Worm (Caenorhabditis elegans) whole organism, late embryonic: ENCODE results near the gene zyg-1.
A peak's percentile ranks its signal among the peaks of the same experiment; 100 is the strongest.

Experiments used
- C08G9.2 ChIP-seq: sonication (generic microtip); optimal IDR thresholded peaks from 2 replicates; lab custom pipeline; 2016; ENCODE audit warnings: mild to moderate bottlenecking, missing genetic modification characterization, moderate library complexity, missing compliant biosample characterization
- C38D4.7 ChIP-seq: fragments of 200-800 bp; sonication (Bioruptor generic); optimal IDR thresholded peaks from 2 replicates; lab custom pipeline; 2018; ENCODE audit warnings: mild to moderate bottlenecking, missing genetic modification characterization, moderate library complexity, missing compliant biosample characterization
- F13H6.1 ChIP-seq: sonication (generic microtip); optimal IDR thresholded peaks from 2 replicates; lab custom pipeline; 2016; ENCODE audit warnings: missing genetic modification characterization, missing compliant biosample characterization
- ahr-1 ChIP-seq: sonication (generic microtip); optimal IDR thresholded peaks from 2 replicates; lab custom pipeline; 2016; ENCODE audit warnings: missing genetic modification characterization, missing compliant biosample characterization
- ama-1 ChIP-seq: fragments of 150-350 bp; optimal IDR thresholded peaks from 2 replicates; lab custom pipeline; 2014
- ceh-14 ChIP-seq: sonication (generic microtip); optimal IDR thresholded peaks from 2 replicates; lab custom pipeline; 2016; ENCODE audit warnings: missing genotype, missing genetic modification characterization, missing compliant biosample characterization
- ceh-18 ChIP-seq: sonication (generic microtip); optimal IDR thresholded peaks from 2 replicates; lab custom pipeline; 2016; ENCODE audit warnings: missing genetic modification characterization, missing compliant biosample characterization
- ceh-19 ChIP-seq: fragments of 200-800 bp; sonication (Bioruptor generic); optimal IDR thresholded peaks from 2 replicates; lab custom pipeline; 2018; ENCODE audit warnings: mild to moderate bottlenecking, missing genetic modification characterization, missing compliant biosample characterization
- ceh-2 ChIP-seq: sonication (generic microtip); optimal IDR thresholded peaks from 2 replicates; lab custom pipeline; 2016; ENCODE audit warnings: missing genotype, missing genetic modification characterization, missing compliant biosample characterization
- ceh-30 ChIP-seq: fragments of 150-350 bp; optimal IDR thresholded peaks from 2 replicates; lab custom pipeline; 2014; ENCODE audit warnings: missing biosample characterization, missing genetic modification characterization
- ceh-45 ChIP-seq: fragments of 200-800 bp; sonication (Bioruptor generic); IDR thresholded peaks from 2 replicates; pipeline ENCODE4 v1.3.6; 2022; ENCODE audit warnings: missing genetic modification reagents, missing genetic modification characterization, missing compliant biosample characterization
- ceh-6 ChIP-seq: fragments of 200-800 bp; sonication (Bioruptor generic); optimal IDR thresholded peaks from 2 replicates; lab custom pipeline; 2018; ENCODE audit warnings: mild to moderate bottlenecking, missing genetic modification characterization, missing compliant biosample characterization
- ceh-9 ChIP-seq: sonication (generic microtip); optimal IDR thresholded peaks from 2 replicates; lab custom pipeline; 2016; ENCODE audit warnings: mild to moderate bottlenecking, missing genetic modification characterization, inconsistent platforms, missing compliant biosample characterization
- dmd-4 ChIP-seq: sonication (generic microtip); optimal IDR thresholded peaks from 2 replicates; lab custom pipeline; 2016; ENCODE audit warnings: borderline replicate concordance, missing genetic modification characterization, missing compliant biosample characterization
- dve-1 ChIP-seq: sonication (generic microtip); optimal IDR thresholded peaks from 2 replicates; lab custom pipeline; 2017; ENCODE audit warnings: antibody characterized with exemption, mild to moderate bottlenecking, missing genetic modification characterization, missing compliant biosample characterization
- elt-2 ChIP-seq: sonication (generic microtip); optimal IDR thresholded peaks from 2 replicates; lab custom pipeline; 2016; ENCODE audit warnings: missing genetic modification reagents, missing genetic modification characterization, missing compliant biosample characterization
- elt-4 ChIP-seq: sonication (generic microtip); optimal IDR thresholded peaks from 2 replicates; lab custom pipeline; 2016; ENCODE audit warnings: missing genetic modification characterization, missing compliant biosample characterization
- ets-4 ChIP-seq: sonication (generic microtip); optimal IDR thresholded peaks from 2 replicates; lab custom pipeline; 2016; ENCODE audit warnings: missing genetic modification characterization, missing compliant biosample characterization
- eyg-1 ChIP-seq: sonication (generic microtip); optimal IDR thresholded peaks from 2 replicates; lab custom pipeline; 2016; ENCODE audit warnings: missing genotype, missing genetic modification characterization, missing compliant biosample characterization
- gmeb-2 ChIP-seq: sonication (generic microtip); optimal IDR thresholded peaks from 2 replicates; lab custom pipeline; 2016; ENCODE audit warnings: missing genetic modification characterization, inconsistent platforms, missing compliant biosample characterization
- hlh-13 ChIP-seq: fragments of 200-800 bp; sonication (Bioruptor generic); optimal IDR thresholded peaks from 2 replicates; lab custom pipeline; 2018; ENCODE audit warnings: mild to moderate bottlenecking, missing genetic modification characterization, missing compliant biosample characterization
- hlh-15 ChIP-seq: sonication (generic microtip); optimal IDR thresholded peaks from 2 replicates; lab custom pipeline; 2016; ENCODE audit warnings: missing genetic modification characterization, missing compliant biosample characterization
- hlh-30 ChIP-seq: sonication (generic microtip); optimal IDR thresholded peaks from 2 replicates; lab custom pipeline; 2017; ENCODE audit warnings: antibody characterized with exemption, missing genetic modification characterization, missing compliant biosample characterization; ENCODE audit not compliant: insufficient read depth
- hlh-8 ChIP-seq: sonication (generic microtip); optimal IDR thresholded peaks from 2 replicates; lab custom pipeline; 2016; ENCODE audit warnings: missing genotype, missing genetic modification characterization, missing compliant biosample characterization
- lim-6 ChIP-seq: sonication (generic microtip); optimal IDR thresholded peaks from 2 replicates; lab custom pipeline; 2016; ENCODE audit warnings: missing genetic modification characterization, missing compliant biosample characterization
- lin-11 ChIP-seq: fragments of 200-800 bp; sonication (Bioruptor generic); optimal IDR thresholded peaks from 2 replicates; lab custom pipeline; 2018; ENCODE audit warnings: mild to moderate bottlenecking, missing genetic modification characterization, missing compliant biosample characterization
- odd-2 ChIP-seq: sonication (generic microtip); optimal IDR thresholded peaks from 2 replicates; lab custom pipeline; 2017; ENCODE audit warnings: antibody characterized with exemption, mild to moderate bottlenecking, missing genetic modification characterization, missing compliant biosample characterization
- pag-3 ChIP-seq: sonication (generic microtip); optimal IDR thresholded peaks from 2 replicates; lab custom pipeline; 2016; ENCODE audit warnings: missing compliant biosample characterization, missing genetic modification characterization, borderline replicate concordance
- pat-9 ChIP-seq: fragments of 200-800 bp; sonication (Bioruptor generic); optimal IDR thresholded peaks from 2 replicates; lab custom pipeline; 2018; ENCODE audit warnings: mild to moderate bottlenecking, missing genetic modification characterization, moderate library complexity, missing compliant biosample characterization
- pax-1 ChIP-seq: fragments of 150-350 bp; optimal IDR thresholded peaks from 2 replicates; lab custom pipeline; 2014; ENCODE audit warnings: missing biosample characterization, missing genetic modification characterization
- pha-2 ChIP-seq: sonication (generic microtip); optimal IDR thresholded peaks from 2 replicates; lab custom pipeline; 2017; ENCODE audit warnings: mild to moderate bottlenecking, missing genetic modification characterization, missing compliant biosample characterization
- pha-4 ChIP-seq: fragments of 150-350 bp; optimal IDR thresholded peaks from 2 replicates; lab custom pipeline; 2018; ENCODE audit warnings: missing biosample characterization, missing genetic modification reagents, missing genetic modification characterization
- pros-1 ChIP-seq: fragments of 150-350 bp; optimal IDR thresholded peaks from 2 replicates; lab custom pipeline; 2014; ENCODE audit warnings: missing biosample characterization, missing genetic modification reagents, missing genetic modification characterization
- rnt-1 ChIP-seq: sonication (generic microtip); optimal IDR thresholded peaks from 2 replicates; lab custom pipeline; 2016; ENCODE audit warnings: missing genetic modification characterization, missing compliant biosample characterization
- sox-4 ChIP-seq: sonication (generic microtip); optimal IDR thresholded peaks from 2 replicates; lab custom pipeline; 2017; ENCODE audit warnings: mild to moderate bottlenecking, missing genetic modification characterization, inconsistent platforms, missing compliant biosample characterization
- tbx-7 ChIP-seq: sonication (generic microtip); optimal IDR thresholded peaks from 2 replicates; lab custom pipeline; 2016; ENCODE audit warnings: missing genotype, missing genetic modification characterization, missing compliant biosample characterization
- ttx-3 ChIP-seq: sonication (generic microtip); optimal IDR thresholded peaks from 2 replicates; lab custom pipeline; 2016; ENCODE audit warnings: missing genetic modification reagents, missing genetic modification characterization, missing compliant biosample characterization
- unc-42 ChIP-seq: sonication (generic microtip); optimal IDR thresholded peaks from 2 replicates; lab custom pipeline; 2016; ENCODE audit warnings: missing genotype, missing genetic modification characterization, missing compliant biosample characterization
- unc-55 ChIP-seq: sonication (generic microtip); optimal IDR thresholded peaks from 2 replicates; lab custom pipeline; 2017; ENCODE audit warnings: missing biosample characterization, missing genetic modification reagents, missing genetic modification characterization
- unc-86 ChIP-seq: sonication (generic microtip); optimal IDR thresholded peaks from 2 replicates; lab custom pipeline; 2016; ENCODE audit warnings: missing genetic modification characterization, missing compliant biosample characterization

zyg-1 gene

ce11 chrII:5661735-5662177, 12.2 kb downstream of the zyg-1 start (continued):
- TF ChIP-seq pag-3 = no peak
- peak; percentile 85 for TF ChIP-seq pat-9 (tag; lab: Kevin White, UChicago)
- peak; percentile 45 for TF ChIP-seq hlh-13 (GFP tag; lab: Kevin White, UChicago)
- peak; percentile 98 for TF ChIP-seq ama-1 (lab: Kevin White, UChicago)
- peak; percentile 55 for TF ChIP-seq ahr-1 (tag; lab: Kevin White, UChicago)
- peak; percentile 54 for TF ChIP-seq ceh-2 (tag; lab: Kevin White, UChicago)
- peak; percentile 44 for TF ChIP-seq ceh-30 (tag; lab: Kevin White, UChicago)
- peak; percentile 55 for TF ChIP-seq hlh-30
- TF ChIP-seq pax-1 (tag; lab: Kevin White, UChicago) = peak; percentile 5
- TF ChIP-seq ceh-14 (tag; lab: Kevin White, UChicago) = peak; percentile 72
- TF ChIP-seq dmd-4 (tag; lab: Kevin White, UChicago) = peak; percentile 61
- TF ChIP-seq eyg-1 (tag; lab: Kevin White, UChicago) = no peak
- peak; percentile 90 for TF ChIP-seq ceh-18 (tag; lab: Kevin White, UChicago)
- TF ChIP-seq ceh-9 (tag; lab: Kevin White, UChicago) = no peak
- TF ChIP-seq tbx-7 = peak; percentile 23
- peak; percentile 66 for TF ChIP-seq unc-55 (GFP tag; lab: Kevin White, UChicago)
- peak; percentile 87 for TF ChIP-seq ceh-45 (GFP tag; lab: Robert Waterston, UW)
- TF ChIP-seq dve-1 (tag; lab: Kevin White, UChicago) = peak; percentile 90
- TF ChIP-seq unc-86 (tag; lab: Kevin White, UChicago) = peak; percentile 72
- TF ChIP-seq F13H6.1 = peak; percentile 81
- no peak for TF ChIP-seq pha-2 (tag; lab: Kevin White, UChicago)
- peak; percentile 83 for TF ChIP-seq elt-2 (tag; lab: Kevin White, UChicago)
- peak; percentile 76 for TF ChIP-seq C08G9.2 (tag; lab: Kevin White, UChicago)
- TF ChIP-seq sox-4 (tag; lab: Kevin White, UChicago) = peak; percentile 83
- TF ChIP-seq lim-6 = peak; percentile 78
- no peak for TF ChIP-seq pha-4 (tag; lab: Kevin White, UChicago)
- peak; percentile 70 for TF ChIP-seq gmeb-2
- TF ChIP-seq pros-1 = peak; percentile 92
- peak; percentile 91 for TF ChIP-seq ceh-19 (GFP tag; lab: Kevin White, UChicago)
- no peak for TF ChIP-seq hlh-15 (tag; lab: Kevin White, UChicago)
- TF ChIP-seq ttx-3 = no peak
- peak; percentile 43 for TF ChIP-seq ets-4 (tag; lab: Kevin White, UChicago)

ce11 chrII:5663180-5663791, 13.7 kb downstream of the zyg-1 start:
- no peak for TF ChIP-seq rnt-1 (tag; lab: Kevin White, UChicago)
- TF ChIP-seq unc-42 (tag; lab: Kevin White, UChicago) = peak; percentile 12
- TF ChIP-seq hlh-8 (tag; lab: Kevin White, UChicago) = no peak
- TF ChIP-seq ceh-2 (tag; lab: Kevin White, UChicago) = no peak
- TF ChIP-seq ceh-14 (tag; lab: Kevin White, UChicago) = peak; percentile 10
- no peak for TF ChIP-seq pha-2 (tag; lab: Kevin White, UChicago)

- TF ChIP-seq pros-1 (no peak), ceh-6 (GFP tag; lab: Kevin White, UChicago) (no peak), elt-4 (no peak), lin-11 (tag; lab: Kevin White, UChicago) (no peak), hlh-30 (no peak), odd-2 (no peak), C38D4.7 (GFP tag; lab: Kevin White, UChicago) (no peak)
Measured at ce11 chrII:5665029-5665428, 15.5 kb downstream of the zyg-1 start, which contains the start of gene C25H3.15. C25H3.15 (plus strand) TSS chrII:5665329.
